Worm (Caenorhabditis elegans) whole organism, L2 larva: Measurements from ENCODE around the gene arp-6.

Source experiments
- dmd-4 ChIP-seq: sonication (generic microtip); optimal IDR thresholded peaks from 2 replicates; lab custom pipeline; 2017; ENCODE audit warnings: missing biosample characterization, missing genetic modification characterization
- elt-1 ChIP-seq: fragments of 150-350 bp; optimal IDR thresholded peaks from 2 replicates; lab custom pipeline; 2014; ENCODE audit warnings: missing biosample characterization, missing genetic modification characterization
- elt-3 ChIP-seq: sonication (generic microtip); optimal IDR thresholded peaks from 2 replicates; lab custom pipeline; 2017; ENCODE audit warnings: missing biosample characterization, missing genetic modification characterization
- nhr-237 ChIP-seq: fragments of 150-350 bp; optimal IDR thresholded peaks from 2 replicates; lab custom pipeline; 2014; ENCODE audit warnings: missing biosample characterization, missing genetic modification characterization
- snpc-4 ChIP-seq: fragments of 150-350 bp; optimal IDR thresholded peaks from 2 replicates; lab custom pipeline; 2014; ENCODE audit warnings: missing biosample characterization, missing genetic modification characterization
- unc-39 ChIP-seq: fragments of 150-350 bp; optimal IDR thresholded peaks from 2 replicates; lab custom pipeline; 2014; ENCODE audit warnings: missing biosample characterization, missing genetic modification characterization

DNA sequence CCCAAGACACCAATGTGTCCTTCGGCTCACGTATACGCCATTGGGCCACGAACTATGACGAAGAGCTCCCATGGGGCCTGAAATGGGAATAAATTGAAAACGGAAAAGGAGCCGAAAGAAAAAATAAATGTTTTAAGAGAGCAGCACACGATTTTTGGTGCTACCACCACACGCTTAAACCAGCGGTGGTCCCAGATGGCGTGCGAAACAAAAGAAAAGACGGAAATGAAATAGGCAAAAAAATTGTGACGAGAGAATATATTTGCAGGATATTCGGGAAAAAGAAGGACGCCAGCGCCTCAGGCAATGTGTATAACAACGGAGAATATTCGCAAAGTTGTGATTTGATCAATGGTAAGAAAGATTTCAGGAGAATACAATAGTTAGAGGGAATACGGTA is 50.2 kb downstream of the arp-6 start:
- TF ChIP-seq elt-3 (tag; lab: Kevin White, UChicago) (no peak), nhr-237 (tag; lab: Kevin White, UChicago) (no peak), elt-1 (no peak), snpc-4 (tag; lab: Kevin White, UChicago) (no peak), dmd-4 (tag; lab: Kevin White, UChicago) (no peak), unc-39 (tag; lab: Kevin White, UChicago) (no peak)
